Fruit fly (Drosophila melanogaster): ENCODE results near the gene CG12320.

Gene CG12320

dm6 chr3R:18220211-18220749, 32.3 kb downstream of the CG12320 start, which contains the start of the genes CG7988 and CG7183 (continued):
- TF ChIP-seq Meics (GFP tag; optimal IDR thresholded peaks at IDR 0.05) (peak; percentile 95), GATAe (GFP tag; conservative IDR thresholded peaks at IDR 0.05) (peak; percentile 92), CG15011 (GFP tag; optimal IDR thresholded peaks at IDR 0.05) (peak; percentile 90), Sox102F (GFP tag; optimal IDR thresholded peaks at IDR 0.05) (peak; percentile 99), CG3847 (GFP tag; IDR thresholded peaks at IDR 0.05) (peak; percentile 98), Atf3 (GFP tag; optimal IDR thresholded peaks at IDR 0.05) (peak; percentile 95), CG14441 (GFP tag; IDR thresholded peaks at IDR 0.05) (peak; percentile 98), CG17829 (tag; optimal IDR thresholded peaks at IDR 0.05) (peak; percentile 99), disco-r (GFP tag; optimal IDR thresholded peaks at IDR 0.05) (peak; percentile 95), dmrt99B (tag; optimal IDR thresholded peaks at IDR 0.05) (peak; percentile 98), chif (GFP tag; optimal IDR thresholded peaks at IDR 0.05) (peak; percentile 93 to 98), Awh (GFP tag; IDR thresholded peaks at IDR 0.05) (peak; percentile 98), sqz (GFP tag; optimal IDR thresholded peaks at IDR 0.05) (peak; percentile 90), CG13287 (GFP tag; IDR thresholded peaks at IDR 0.05; ENCODE audit: partially characterized antibody) (peak; percentile 48; the same call in 1 of the 2 replicates), sisA (GFP tag; IDR thresholded peaks at IDR 0.05) (peak; percentile 98), pzg (GFP tag; optimal IDR thresholded peaks at IDR 0.05) (peak; percentile 41), vfl (GFP tag; optimal IDR thresholded peaks at IDR 0.05) (peak; percentile 91), exex (tag; optimal IDR thresholded peaks at IDR 0.05) (peak; percentile 82), danr (GFP tag; IDR thresholded peaks at IDR 0.05) (peak; percentile 96), Deaf1 (tag; optimal IDR thresholded peaks at IDR 0.05) (peak; percentile 84), Oaz (GFP tag; IDR thresholded peaks at IDR 0.05) (peak; percentile 95), Asciz (GFP tag; optimal IDR thresholded peaks at IDR 0.05) (peak; percentile 94), eyg (GFP tag; optimal IDR thresholded peaks at IDR 0.05) (peak; percentile 89), kah (GFP tag; optimal IDR thresholded peaks at IDR 0.05) (peak; percentile 88), CG15514 (GFP tag; optimal IDR thresholded peaks at IDR 0.05) (peak; percentile 85), abd-A (tag; optimal IDR thresholded peaks at IDR 0.05) (no peak), YL-1 (GFP tag; optimal IDR thresholded peaks at IDR 0.05) (peak; percentile 92), sob (GFP tag; IDR thresholded peaks at IDR 0.05) (peak; percentile 99), rib (GFP tag; IDR thresholded peaks at IDR 0.05) (peak; percentile 97), CG33557 (GFP tag; optimal IDR thresholded peaks at IDR 0.05) (peak; percentile 97), CG9437 (GFP tag; optimal IDR thresholded peaks at IDR 0.05) (peak; percentile 95), B-H1 (GFP tag; IDR thresholded peaks at IDR 0.05) (peak; percentile 98), her (GFP tag; optimal IDR thresholded peaks at IDR 0.05) (peak; percentile 82), ash1 (GFP tag; optimal IDR thresholded peaks at IDR 0.05) (no peak), wdn (GFP tag; IDR thresholded peaks at IDR 0.05) (peak; percentile 96), dpn (GFP tag; optimal IDR thresholded peaks at IDR 0.05) (peak; percentile 96 to 99), btn (GFP tag; optimal IDR thresholded peaks at IDR 0.05) (peak; percentile 78), Bgb (GFP tag; IDR thresholded peaks at IDR 0.05; ENCODE audit: partially characterized antibody) (no peak), ap (GFP tag; IDR thresholded peaks at IDR 0.05) (peak; percentile 98), oc (tag; optimal IDR thresholded peaks at IDR 0.05) (peak; percentile 98), ATbp (GFP tag; optimal IDR thresholded peaks at IDR 0.05) (peak; percentile 94), Hand (GFP tag; optimal IDR thresholded peaks at IDR 0.05) (peak; percentile 87), br (optimal IDR thresholded peaks at IDR 0.05) (no peak), CG10543 (GFP tag; optimal IDR thresholded peaks at IDR 0.05) (peak; percentile 88), CG4854 (GFP tag; optimal IDR thresholded peaks at IDR 0.05) (peak; percentile 92), Drgx (GFP tag; IDR thresholded peaks at IDR 0.05) (peak; percentile 98), CG7786 (GFP tag; optimal IDR thresholded peaks at IDR 0.05) (peak; percentile 93), CG4360 (GFP tag; IDR thresholded peaks at IDR 0.05) (peak; percentile 87), Lim3 (GFP tag; IDR thresholded peaks at IDR 0.05) (peak; percentile 94), tx (GFP tag; optimal IDR thresholded peaks at IDR 0.05) (peak; percentile 93), fu2 (GFP tag; optimal IDR thresholded peaks at IDR 0.05) (peak; percentile 92)

Measured in whole organism, embryonic.